Fruit fly (Drosophila melanogaster) whole organism, embryonic: ENCODE data around the gene CG15877.

ENCODE experiments used
- Atf3 ChIP-seq: fragments of 200-800 bp; sonication (Bioruptor generic); optimal IDR thresholded peaks from 3 replicates; lab custom pipeline; 2016; ENCODE audit warnings: missing biosample characterization, missing genetic modification characterization
- Atf6 ChIP-seq: fragments of 200-800 bp; sonication (Bioruptor generic); IDR thresholded peaks from 2 replicates; pipeline ENCODE4 v1.3.6; 2022; ENCODE audit warnings: missing biosample characterization, missing genetic modification characterization
- CG10147 ChIP-seq: fragments of 200-800 bp; sonication (Bioruptor generic); optimal IDR thresholded peaks from 2 replicates; lab custom pipeline; 2019; ENCODE audit warnings: missing biosample characterization, mild to moderate bottlenecking, missing genetic modification characterization, moderate library complexity
- CG10274 ChIP-seq: fragments of 200-800 bp; sonication (Bioruptor generic); optimal IDR thresholded peaks from 3 replicates; lab custom pipeline; 2017; ENCODE audit warnings: missing biosample characterization, mild to moderate bottlenecking, missing genetic modification characterization
- CG10321 ChIP-seq: fragments of 200-800 bp; sonication (Bioruptor generic); IDR thresholded peaks from 2 replicates; pipeline ENCODE4 v1.3.6; 2022; ENCODE audit warnings: missing biosample characterization, missing genetic modification characterization
- CG10431 ChIP-seq: fragments of 200-800 bp; sonication (Bioruptor generic); optimal IDR thresholded peaks from 3 replicates; lab custom pipeline; 2018; ENCODE audit warnings: missing biosample characterization, mild to moderate bottlenecking, missing genetic modification characterization
- CG16815 ChIP-seq: fragments of 200-800 bp; sonication (Bioruptor generic); optimal IDR thresholded peaks from 3 replicates; lab custom pipeline; 2017; ENCODE audit warnings: missing biosample characterization, mild to moderate bottlenecking, missing genetic modification characterization
- CG17829 ChIP-seq: fragments of 200-800 bp; optimal IDR thresholded peaks from 2 replicates; lab custom pipeline; 2019; ENCODE audit warnings: missing biosample characterization, mild to moderate bottlenecking, missing genetic modification characterization, moderate library complexity
- CG2116 ChIP-seq: fragments of 200-800 bp; sonication (Bioruptor generic); optimal IDR thresholded peaks from 3 replicates; lab custom pipeline; 2018; ENCODE audit warnings: missing biosample characterization, mild to moderate bottlenecking, missing genetic modification characterization
- CG30403 ChIP-seq: fragments of 200-800 bp; sonication (Bioruptor generic); optimal IDR thresholded peaks from 3 replicates; lab custom pipeline; 2016; ENCODE audit warnings: missing biosample characterization, missing genetic modification characterization
- CG4360 ChIP-seq: fragments of 200-800 bp; sonication (Bioruptor generic); IDR thresholded peaks from 2 replicates; pipeline ENCODE4 v1.3.6; 2022; ENCODE audit warnings: missing biosample characterization, missing genetic modification characterization
- CG4707 ChIP-seq: fragments of 200-800 bp; sonication (Bioruptor generic); optimal IDR thresholded peaks from 2 replicates; lab custom pipeline; 2018; ENCODE audit warnings: missing biosample characterization, mild to moderate bottlenecking, missing genetic modification characterization, moderate library complexity
- CG5245 ChIP-seq: fragments of 200-800 bp; sonication (Bioruptor generic); optimal IDR thresholded peaks from 3 replicates; lab custom pipeline; 2016; ENCODE audit warnings: missing biosample characterization, missing genetic modification characterization
- CG7357 ChIP-seq: fragments of 200-800 bp; sonication (Bioruptor generic); IDR thresholded peaks from 3 replicates; pipeline ENCODE4 v1.3.6; 2022; ENCODE audit warnings: missing biosample characterization, missing genetic modification characterization
- CG8290 ChIP-seq, 3 experiments: fragments of 200-800 bp; sonication (Bioruptor generic); optimal IDR thresholded peaks; 2 replicates each; lab custom pipeline; 2016 to 2019; ENCODE audit warnings: missing biosample characterization in 3 of 3, missing genetic modification characterization in 3 of 3, mild to moderate bottlenecking in 2 of 3, moderate library complexity in 1 of 3
- CG9727 ChIP-seq: fragments of 200-800 bp; sonication (Bioruptor generic); optimal IDR thresholded peaks from 3 replicates; lab custom pipeline; 2017; ENCODE audit warnings: missing biosample characterization, mild to moderate bottlenecking, missing genetic modification characterization
- CG9932 ChIP-seq: fragments of 200-800 bp; sonication (Bioruptor generic); IDR thresholded peaks from 2 replicates; pipeline ENCODE4 v1.3.6; 2022; ENCODE audit warnings: missing biosample characterization, missing genetic modification characterization
- CkIIα-i1 ChIP-seq: fragments of 200-800 bp; sonication (Bioruptor generic); IDR thresholded peaks from 2 replicates; pipeline ENCODE4 v1.3.6; 2022; ENCODE audit warnings: missing biosample characterization, missing genetic modification characterization
- CoRest ChIP-seq: fragments of 200-800 bp; sonication (Bioruptor generic); optimal IDR thresholded peaks from 3 replicates; lab custom pipeline; 2018; ENCODE audit warnings: missing biosample characterization, mild to moderate bottlenecking, missing genetic modification characterization, moderate library complexity
- Drgx ChIP-seq: fragments of 200-800 bp; sonication (Bioruptor generic); IDR thresholded peaks from 2 replicates; pipeline ENCODE4 v1.3.6; 2022; ENCODE audit warnings: missing biosample characterization, missing genetic modification characterization
- Hmr ChIP-seq: fragments of 200-800 bp; sonication (Bioruptor generic); optimal IDR thresholded peaks from 3 replicates; lab custom pipeline; 2017; ENCODE audit warnings: mild to moderate bottlenecking, missing biosample characterization, missing genetic modification reagents, missing genetic modification characterization
- Hr39 ChIP-seq: fragments of >200 bp; optimal IDR thresholded peaks from 2 replicates; lab custom pipeline; 2017
- NfI ChIP-seq: fragments of 200-800 bp; sonication (Bioruptor generic); optimal IDR thresholded peaks from 3 replicates; lab custom pipeline; 2018; ENCODE audit warnings: missing biosample characterization, mild to moderate bottlenecking, missing genetic modification characterization, moderate library complexity
- Pdp1 ChIP-seq, 2 experiments: fragments of 200-800 bp; sonication (Bioruptor generic); optimal IDR thresholded peaks; 3 replicates each; lab custom pipeline; 2016; ENCODE audit warnings: missing biosample characterization in 2 of 2, missing genetic modification characterization in 2 of 2, mild to moderate bottlenecking in 1 of 2, moderate library complexity in 1 of 2
- Ravus ChIP-seq: fragments of 200-800 bp; sonication (Bioruptor generic); IDR thresholded peaks from 2 replicates; pipeline ENCODE4 v1.3.6; 2022; ENCODE audit warnings: missing biosample characterization, missing genetic modification characterization
- Rx ChIP-seq: fragments of 200-800 bp; sonication (Bioruptor generic); IDR thresholded peaks from 2 replicates; pipeline ENCODE4 v1.3.6; 2022; ENCODE audit warnings: missing biosample characterization, missing genetic modification characterization
- Side ChIP-seq: fragments of 200-800 bp; sonication (Bioruptor generic); optimal IDR thresholded peaks from 2 replicates; lab custom pipeline; 2016; ENCODE audit warnings: missing biosample characterization, missing genetic modification characterization
- Spps ChIP-seq: fragments of 200-800 bp; sonication (Bioruptor generic); optimal IDR thresholded peaks from 2 replicates; lab custom pipeline; 2018; ENCODE audit warnings: missing biosample characterization, mild to moderate bottlenecking, missing genetic modification characterization
- Vsx1 ChIP-seq: fragments of 200-800 bp; sonication (Bioruptor generic); optimal IDR thresholded peaks from 2 replicates; lab custom pipeline; 2017; ENCODE audit warnings: missing biosample characterization, mild to moderate bottlenecking, missing genetic modification characterization, missing genetic modification reagents
- YL-1 ChIP-seq: fragments of 200-800 bp; sonication (Bioruptor generic); optimal IDR thresholded peaks from 3 replicates; lab custom pipeline; 2017; ENCODE audit warnings: missing biosample characterization, mild to moderate bottlenecking, missing genetic modification characterization
- ac ChIP-seq: fragments of 200-800 bp; sonication (Bioruptor generic); optimal IDR thresholded peaks from 3 replicates; lab custom pipeline; 2017; ENCODE audit warnings: missing biosample characterization, mild to moderate bottlenecking, missing genetic modification characterization
- bowl ChIP-seq: fragments of 200-800 bp; sonication (Bioruptor generic); IDR thresholded peaks from 2 replicates; pipeline ENCODE4 v1.3.6; 2022; ENCODE audit warnings: missing biosample characterization, missing genetic modification characterization
- crp ChIP-seq, 2 experiments: fragments of 200-800 bp; sonication (Bioruptor generic); optimal IDR thresholded peaks; 2 replicates in 1 of 2; 3 replicates in 1 of 2; lab custom pipeline; 2017; ENCODE audit warnings: missing biosample characterization in 2 of 2, missing genetic modification characterization in 2 of 2, mild to moderate bottlenecking in 1 of 2, moderate library complexity in 1 of 2
- dan ChIP-seq: fragments of 200-800 bp; sonication (Bioruptor generic); IDR thresholded peaks from 2 replicates; pipeline ENCODE4 v1.3.6; 2022; ENCODE audit warnings: missing biosample characterization, missing genetic modification characterization
- dm ChIP-seq: fragments of 200-800 bp; sonication (Bioruptor generic); optimal IDR thresholded peaks from 3 replicates; lab custom pipeline; 2016; ENCODE audit warnings: missing biosample characterization, missing genetic modification characterization
- fd3F ChIP-seq: fragments of 200-800 bp; sonication (Bioruptor generic); optimal IDR thresholded peaks from 2 replicates; lab custom pipeline; 2018; ENCODE audit warnings: missing biosample characterization, mild to moderate bottlenecking, missing genetic modification characterization, moderate library complexity
- gcm2 ChIP-seq: fragments of 200-800 bp; sonication (Bioruptor generic); optimal IDR thresholded peaks from 2 replicates; lab custom pipeline; 2016; ENCODE audit warnings: missing biosample characterization, missing genetic modification characterization
- hb ChIP-seq: fragments of 200-800 bp; sonication (Bioruptor generic); IDR thresholded peaks from 3 replicates; pipeline ENCODE4 v1.3.6; 2022; ENCODE audit warnings: missing biosample characterization, missing genetic modification characterization; ENCODE audit not compliant: partially characterized antibody
- kah ChIP-seq: fragments of 200-800 bp; sonication (Bioruptor generic); optimal IDR thresholded peaks from 2 replicates; lab custom pipeline; 2018; ENCODE audit warnings: missing biosample characterization, mild to moderate bottlenecking, missing genetic modification characterization
- klu ChIP-seq: fragments of 200-800 bp; sonication (Bioruptor generic); IDR thresholded peaks from 2 replicates; pipeline ENCODE4 v1.3.6; 2022; ENCODE audit warnings: missing biosample characterization, missing genetic modification characterization
- lbe ChIP-seq: fragments of 200-800 bp; sonication (Bioruptor generic); optimal IDR thresholded peaks from 2 replicates; lab custom pipeline; 2016; ENCODE audit warnings: missing biosample characterization, mild to moderate bottlenecking, missing genetic modification characterization
- lmd ChIP-seq: fragments of 200-800 bp; sonication (Bioruptor generic); IDR thresholded peaks from 2 replicates; pipeline ENCODE4 v1.3.6; 2022; ENCODE audit warnings: missing biosample characterization, missing genetic modification characterization
- mam ChIP-seq: fragments of 200-800 bp; sonication (Bioruptor generic); optimal IDR thresholded peaks from 3 replicates; lab custom pipeline; 2016; ENCODE audit warnings: missing biosample characterization, missing genetic modification characterization
- nerfin-2 ChIP-seq: fragments of 200-800 bp; sonication (Bioruptor generic); IDR thresholded peaks from 2 replicates; pipeline ENCODE4 v1.3.6; 2022; ENCODE audit warnings: missing biosample characterization, missing genetic modification characterization; ENCODE audit not compliant: partially characterized antibody
- odd ChIP-seq: fragments of 200-800 bp; sonication (Bioruptor generic); optimal IDR thresholded peaks from 2 replicates; lab custom pipeline; 2017; ENCODE audit warnings: missing biosample characterization, mild to moderate bottlenecking, missing genetic modification characterization
- pb ChIP-seq: fragments of 200-800 bp; sonication (Bioruptor generic); optimal IDR thresholded peaks from 3 replicates; lab custom pipeline; 2016; ENCODE audit warnings: missing biosample characterization, missing genetic modification characterization
- pzg ChIP-seq: fragments of 200-800 bp; sonication (Bioruptor generic); optimal IDR thresholded peaks from 3 replicates; lab custom pipeline; 2018; ENCODE audit warnings: missing biosample characterization, mild to moderate bottlenecking, missing genetic modification characterization, moderate library complexity
- run ChIP-seq: fragments of 200-800 bp; sonication (Bioruptor generic); optimal IDR thresholded peaks from 3 replicates; lab custom pipeline; 2018; ENCODE audit warnings: missing biosample characterization, mild to moderate bottlenecking, missing genetic modification characterization
- sc ChIP-seq, 3 experiments: fragments of >200 bp in 2 of 3; fragments of 200-800 bp in 1 of 3; sonication (Bioruptor generic) in 1 of 3; optimal IDR thresholded peaks; 2 replicates in 2 of 3; 3 replicates in 1 of 3; lab custom pipeline; 2017; ENCODE audit warnings: mild to moderate bottlenecking in 1 of 3, missing biosample characterization in 1 of 3, missing genetic modification characterization in 1 of 3, missing genetic modification reagents in 1 of 3
- sd ChIP-seq: fragments of 200-800 bp; sonication (Bioruptor generic); optimal IDR thresholded peaks from 3 replicates; lab custom pipeline; 2018; ENCODE audit warnings: missing biosample characterization, mild to moderate bottlenecking, missing genetic modification characterization, moderate library complexity
- twi ChIP-seq: fragments of 200-800 bp; optimal IDR thresholded peaks from 2 replicates; lab custom pipeline; 2019; ENCODE audit warnings: missing biosample characterization, mild to moderate bottlenecking, missing genetic modification characterization, moderate library complexity

CG15877 gene

DNA sequence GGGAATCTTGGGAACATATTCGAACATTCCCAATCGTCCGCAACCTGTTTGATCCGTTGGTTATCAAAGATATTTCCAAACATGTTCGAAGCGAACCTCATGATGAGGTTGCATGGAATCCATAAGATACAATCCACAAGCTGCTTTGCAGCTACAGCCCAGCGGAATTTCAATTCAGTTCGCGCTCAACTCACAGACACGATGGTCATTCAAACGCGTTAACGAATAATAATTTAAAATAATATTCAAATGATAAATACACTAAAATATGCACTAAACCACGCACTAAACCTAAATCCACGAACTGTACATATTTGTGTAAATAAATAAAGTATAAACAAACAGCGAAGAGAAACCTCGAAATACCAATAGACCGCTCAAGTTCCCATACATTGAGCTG lies 10.5 kb upstream of the CG15877 start (continued):
- TF ChIP-seq lbe (GFP tag; lab: Kevin White, UChicago): peak; percentile 38
- TF ChIP-seq CG10431 (GFP tag; lab: Kevin White, UChicago): no peak
- no peak for TF ChIP-seq kah
- no peak for TF ChIP-seq CG30403 (GFP tag; lab: Kevin White, UChicago)
- no peak for TF ChIP-seq CG9932 (GFP tag; lab: Robert Waterston, UW)
- no peak for TF ChIP-seq CkIIα-i1
- TF ChIP-seq CG9727 (GFP tag; lab: Kevin White, UChicago): no peak
- no peak for TF ChIP-seq Side (GFP tag; lab: Kevin White, UChicago)
- no peak for TF ChIP-seq lmd (GFP tag; lab: Robert Waterston, UW)
- no peak for TF ChIP-seq klu (GFP tag; lab: Robert Waterston, UW)
- TF ChIP-seq gcm2 (GFP tag; lab: Kevin White, UChicago): no peak
- no peak for TF ChIP-seq Rx (GFP tag; lab: Robert Waterston, UW)
- no peak for TF ChIP-seq Vsx1
- no peak for TF ChIP-seq bowl (GFP tag; lab: Robert Waterston, UW)
- no peak for TF ChIP-seq NfI
- peak; percentile 23 for TF ChIP-seq CG10147 (GFP tag; lab: Kevin White, UChicago)
- TF ChIP-seq dm (GFP tag; lab: Kevin White, UChicago): no peak
- no peak for TF ChIP-seq CG10274
- no peak for TF ChIP-seq hb (GFP tag; lab: Robert Waterston, UW)
- no peak for TF ChIP-seq CG4707 (GFP tag; lab: Kevin White, UChicago)
- no peak for TF ChIP-seq Pdp1 (GFP tag; optimal IDR thresholded peaks at IDR 0.05; lab: Kevin White, UChicago)
- TF ChIP-seq CG5245 (GFP tag; lab: Kevin White, UChicago): no peak
- TF ChIP-seq CG10321 (GFP tag; lab: Robert Waterston, UW): no peak
- no peak for TF ChIP-seq Ravus
- no peak for TF ChIP-seq pzg (GFP tag; lab: Kevin White, UChicago)
- TF ChIP-seq Atf6: peak; percentile 47; the same call in 1 of the 2 replicates
- TF ChIP-seq CoRest (tag; lab: Kevin White, UChicago): no peak
- TF ChIP-seq CG17829 (tag; lab: Kevin White, UChicago): no peak
- TF ChIP-seq CG16815: no peak
- TF ChIP-seq Hmr (GFP tag; lab: Kevin White, UChicago): peak; percentile 8
- TF ChIP-seq YL-1 (GFP tag; lab: Kevin White, UChicago): no peak
- TF ChIP-seq Atf3 (GFP tag; lab: Kevin White, UChicago): no peak
- TF ChIP-seq Drgx (GFP tag; lab: Robert Waterston, UW): no peak
- TF ChIP-seq CG4360: no peak
- no peak for TF ChIP-seq CG8290 (GFP tag; optimal IDR thresholded peaks at IDR 0.05; lab: Kevin White, UChicago)
- no peak for TF ChIP-seq CG8290 (tag; optimal IDR thresholded peaks at IDR 0.05; lab: Kevin White, UChicago)
- no peak for TF ChIP-seq CG7357 (GFP tag; lab: Robert Waterston, UW)
- TF ChIP-seq pb: no peak
- TF ChIP-seq crp (GFP tag; optimal IDR thresholded peaks at IDR 0.05; lab: Kevin White, UChicago): no peak
- TF ChIP-seq ac: peak; percentile 26
- TF ChIP-seq odd (GFP tag; lab: Kevin White, UChicago): no peak
- no peak for TF ChIP-seq Hr39
- TF ChIP-seq sd: peak; percentile 89
- no peak for TF ChIP-seq mam (GFP tag; lab: Kevin White, UChicago)
- TF ChIP-seq run (tag; lab: Kevin White, UChicago): no peak
- no peak for TF ChIP-seq CG2116 (GFP tag; lab: Kevin White, UChicago)
- no peak for TF ChIP-seq sc (optimal IDR thresholded peaks at IDR 0.05; lab: Kevin White, UChicago)
- TF ChIP-seq sc (GFP tag; optimal IDR thresholded peaks at IDR 0.05; lab: Kevin White, UChicago): no peak
- TF ChIP-seq nerfin-2 (GFP tag; lab: Robert Waterston, UW): no peak
- TF ChIP-seq dan (GFP tag; lab: Robert Waterston, UW): no peak
- TF ChIP-seq Spps (tag; lab: Kevin White, UChicago): no peak
- no peak for TF ChIP-seq twi (tag; lab: Kevin White, UChicago)
- no peak for TF ChIP-seq fd3F
